Worm (Caenorhabditis elegans) whole organism, L4 larva: ENCODE results near the gene C14A11.9.

Experiments used
- F26F4.8 ChIP-seq: fragments of 200-800 bp; sonication (Bioruptor generic); conservative IDR thresholded peaks from 2 replicates; pipeline ENCODE4 v1.3.6; 2022; ENCODE audit warnings: missing genetic modification characterization, missing compliant biosample characterization
- F49E8.2 ChIP-seq: sonication (generic microtip); optimal IDR thresholded peaks from 2 replicates; lab custom pipeline; 2016; ENCODE audit warnings: missing compliant biosample characterization, mild to moderate bottlenecking, missing genetic modification characterization, borderline replicate concordance
- cey-2 ChIP-seq: sonication (generic microtip); optimal IDR thresholded peaks from 3 replicates; lab custom pipeline; 2017; ENCODE audit warnings: missing genetic modification characterization, mild to moderate bottlenecking, missing compliant biosample characterization, antibody characterized with exemption, borderline replicate concordance; ENCODE audit not compliant: insufficient read depth
- dmd-9 ChIP-seq: fragments of 200-800 bp; sonication (Bioruptor generic); IDR thresholded peaks from 2 replicates; pipeline ENCODE4 v1.3.6; 2022; ENCODE audit warnings: missing genetic modification reagents, missing genetic modification characterization, missing compliant biosample characterization
- hlh-11 ChIP-seq: fragments of 200-800 bp; sonication (Bioruptor generic); optimal IDR thresholded peaks from 2 replicates; lab custom pipeline; 2018; ENCODE audit warnings: mild to moderate bottlenecking, missing genetic modification characterization, missing compliant biosample characterization
- lsy-2 ChIP-seq, 2 experiments: fragments of 150-350 bp in 1 of 2; sonication (generic microtip) in 1 of 2; optimal IDR thresholded peaks; 2 replicates each; lab custom pipeline; 2014 to 2017; ENCODE audit warnings: missing biosample characterization in 2 of 2, missing genetic modification characterization in 2 of 2
- mes-2 ChIP-seq: sonication (generic microtip); optimal IDR thresholded peaks from 2 replicates; lab custom pipeline; 2016; ENCODE audit warnings: missing genotype, mild to moderate bottlenecking, missing genetic modification characterization, missing compliant biosample characterization; ENCODE audit not compliant: poor library complexity, severe bottlenecking
- nhr-28 ChIP-seq: fragments of 150-350 bp; optimal IDR thresholded peaks from 2 replicates; lab custom pipeline; 2014; ENCODE audit warnings: missing biosample characterization, missing genetic modification characterization
- snpc-4 ChIP-seq: fragments of 150-350 bp; optimal IDR thresholded peaks from 2 replicates; lab custom pipeline; 2014; ENCODE audit warnings: missing biosample characterization, missing genetic modification characterization

- TF ChIP-seq nhr-28 (tag; lab: Kevin White, UChicago) (no peak), mes-2 (tag; lab: Kevin White, UChicago) (no peak), snpc-4 (tag; lab: Kevin White, UChicago) (no peak), lsy-2 (tag; optimal IDR thresholded peaks at IDR 0.05; lab: Kevin White, UChicago) (no peak), hlh-11 (tag; lab: Kevin White, UChicago) (no peak), dmd-9 (no peak), F26F4.8 (no peak), F49E8.2 (tag; lab: Kevin White, UChicago) (no peak), cey-2 (no peak)
These were observed 16.9 kb upstream of the C14A11.9 start for ce11 chrX:2826337-2826736.
